Fruit fly (Drosophila melanogaster) whole organism, embryonic: ENCODE results near the gene CG5188.

ENCODE experiments used
- B-H2 ChIP-seq: fragments of 200-800 bp; sonication (Bioruptor generic); optimal IDR thresholded peaks from 2 replicates; lab custom pipeline; 2018; ENCODE audit warnings: missing biosample characterization, mild to moderate bottlenecking, missing genetic modification characterization
- Blimp-1 ChIP-seq: fragments of 200-800 bp; sonication (Bioruptor generic); optimal IDR thresholded peaks from 3 replicates; lab custom pipeline; 2018; ENCODE audit warnings: missing biosample characterization, missing genetic modification characterization, mild to moderate bottlenecking, moderate library complexity, missing genetic modification reagents
- CG11398 ChIP-seq: fragments of 200-800 bp; sonication (Bioruptor generic); optimal IDR thresholded peaks from 2 replicates; lab custom pipeline; 2016; ENCODE audit warnings: missing biosample characterization, missing genetic modification characterization
- CG14965 ChIP-seq: fragments of 200-800 bp; sonication (Bioruptor generic); optimal IDR thresholded peaks from 2 replicates; lab custom pipeline; 2016; ENCODE audit warnings: missing biosample characterization, missing genetic modification characterization, borderline replicate concordance
- CG15601 ChIP-seq: fragments of 200-800 bp; sonication (Bioruptor generic); optimal IDR thresholded peaks from 3 replicates; lab custom pipeline; 2019; ENCODE audit warnings: missing biosample characterization, mild to moderate bottlenecking, missing genetic modification characterization, moderate library complexity
- CG15696 ChIP-seq: fragments of 200-800 bp; sonication (Bioruptor generic); optimal IDR thresholded peaks from 2 replicates; lab custom pipeline; 2019; ENCODE audit warnings: missing biosample characterization, mild to moderate bottlenecking, missing genetic modification characterization, moderate library complexity
- CG16815 ChIP-seq: fragments of 200-800 bp; sonication (Bioruptor generic); optimal IDR thresholded peaks from 3 replicates; lab custom pipeline; 2017; ENCODE audit warnings: missing biosample characterization, mild to moderate bottlenecking, missing genetic modification characterization
- CG17912 ChIP-seq: fragments of 200-800 bp; sonication (Bioruptor generic); optimal IDR thresholded peaks from 2 replicates; lab custom pipeline; 2018; ENCODE audit warnings: missing biosample characterization, mild to moderate bottlenecking, missing genetic modification characterization
- CG2199 ChIP-seq: fragments of 200-800 bp; sonication (Bioruptor generic); IDR thresholded peaks from 3 replicates; pipeline ENCODE4 v1.3.6; 2022; ENCODE audit warnings: missing biosample characterization, missing genetic modification characterization
- CG30020 ChIP-seq: fragments of 200-800 bp; optimal IDR thresholded peaks from 2 replicates; lab custom pipeline; 2019; ENCODE audit warnings: missing biosample characterization, mild to moderate bottlenecking, missing genetic modification characterization, moderate library complexity
- CG3163 ChIP-seq: fragments of 200-800 bp; sonication (Bioruptor generic); optimal IDR thresholded peaks from 3 replicates; lab custom pipeline; 2016; ENCODE audit warnings: missing biosample characterization, missing genetic modification characterization
- CG4360 ChIP-seq: fragments of 200-800 bp; sonication (Bioruptor generic); IDR thresholded peaks from 2 replicates; pipeline ENCODE4 v1.3.6; 2022; ENCODE audit warnings: missing biosample characterization, missing genetic modification characterization
- CG5180 ChIP-seq: fragments of 200-800 bp; sonication (Bioruptor generic); optimal IDR thresholded peaks from 3 replicates; lab custom pipeline; 2017; ENCODE audit warnings: missing biosample characterization, missing genetic modification characterization, mild to moderate bottlenecking, moderate library complexity, missing genetic modification reagents
- CG6791 ChIP-seq: fragments of 200-800 bp; sonication (Bioruptor generic); IDR thresholded peaks from 3 replicates; pipeline ENCODE4 v1.3.6; 2022; ENCODE audit warnings: missing biosample characterization, missing genetic modification characterization; ENCODE audit not compliant: partially characterized antibody
- CG6813 ChIP-seq: fragments of 200-800 bp; sonication (Bioruptor generic); optimal IDR thresholded peaks from 2 replicates; lab custom pipeline; 2017; ENCODE audit warnings: missing biosample characterization, missing genetic modification characterization, mild to moderate bottlenecking, moderate library complexity, missing genetic modification reagents
- CG8290 ChIP-seq, 3 experiments: fragments of 200-800 bp; sonication (Bioruptor generic); optimal IDR thresholded peaks; 2 replicates each; lab custom pipeline; 2016 to 2019; ENCODE audit warnings: missing biosample characterization in 3 of 3, missing genetic modification characterization in 3 of 3, mild to moderate bottlenecking in 2 of 3, moderate library complexity in 1 of 3
- Fer1 ChIP-seq: fragments of 200-800 bp; sonication (Bioruptor generic); optimal IDR thresholded peaks from 2 replicates; lab custom pipeline; 2017; ENCODE audit warnings: missing biosample characterization, mild to moderate bottlenecking, missing genetic modification characterization
- HLH54F ChIP-seq: fragments of 200-800 bp; sonication (Bioruptor generic); optimal IDR thresholded peaks from 3 replicates; lab custom pipeline; 2016; ENCODE audit warnings: missing biosample characterization, missing genetic modification characterization
- Kr ChIP-seq: fragments of 200-800 bp; sonication (Bioruptor generic); optimal IDR thresholded peaks from 2 replicates; lab custom pipeline; 2017; ENCODE audit warnings: missing biosample characterization, mild to moderate bottlenecking, missing genetic modification characterization
- Lhr ChIP-seq: fragments of 200-800 bp; sonication (Bioruptor generic); optimal IDR thresholded peaks from 3 replicates; lab custom pipeline; 2017; ENCODE audit warnings: mild to moderate bottlenecking, missing biosample characterization, missing genetic modification reagents, missing genetic modification characterization
- Nf-YC ChIP-seq: fragments of 200-800 bp; optimal IDR thresholded peaks from 3 replicates; lab custom pipeline; 2019; ENCODE audit warnings: missing biosample characterization, mild to moderate bottlenecking, missing genetic modification characterization, moderate library complexity
- Oli ChIP-seq: fragments of 200-800 bp; sonication (Bioruptor generic); optimal IDR thresholded peaks from 2 replicates; lab custom pipeline; 2018; ENCODE audit warnings: missing biosample characterization, mild to moderate bottlenecking, missing genetic modification characterization, moderate library complexity
- Stat92E ChIP-seq, 3 experiments: fragments of >200 bp in 2 of 3; fragments of 200-800 bp in 1 of 3; sonication (Bioruptor generic) in 1 of 3; optimal IDR thresholded peaks; 2 replicates each; lab custom pipeline; 2017 to 2019; ENCODE audit warnings: missing biosample characterization in 3 of 3, missing genetic modification characterization in 3 of 3, mild to moderate bottlenecking in 1 of 3, moderate library complexity in 1 of 3
- TFAM ChIP-seq: fragments of 200-800 bp; sonication (Bioruptor generic); optimal IDR thresholded peaks from 2 replicates; lab custom pipeline; 2017; ENCODE audit warnings: missing biosample characterization, missing genetic modification characterization, inconsistent platforms
- Xbp1 ChIP-seq: fragments of 200-800 bp; sonication (Bioruptor generic); optimal IDR thresholded peaks from 3 replicates; lab custom pipeline; 2016; ENCODE audit warnings: missing biosample characterization, mild to moderate bottlenecking, missing genetic modification characterization
- YL-1 ChIP-seq: fragments of 200-800 bp; sonication (Bioruptor generic); optimal IDR thresholded peaks from 3 replicates; lab custom pipeline; 2017; ENCODE audit warnings: missing biosample characterization, mild to moderate bottlenecking, missing genetic modification characterization
- bigmax ChIP-seq: fragments of 200-800 bp; sonication (Bioruptor generic); optimal IDR thresholded peaks from 2 replicates; lab custom pipeline; 2018; ENCODE audit warnings: missing biosample characterization, mild to moderate bottlenecking, missing genetic modification characterization
- chn ChIP-seq: fragments of 200-800 bp; sonication (Bioruptor generic); optimal IDR thresholded peaks from 2 replicates; lab custom pipeline; 2016; ENCODE audit warnings: missing biosample characterization, missing genetic modification characterization
- crp ChIP-seq, 2 experiments: fragments of 200-800 bp; sonication (Bioruptor generic); optimal IDR thresholded peaks; 2 replicates in 1 of 2; 3 replicates in 1 of 2; lab custom pipeline; 2017; ENCODE audit warnings: missing biosample characterization in 2 of 2, missing genetic modification characterization in 2 of 2, mild to moderate bottlenecking in 1 of 2, moderate library complexity in 1 of 2
- dm ChIP-seq: fragments of 200-800 bp; sonication (Bioruptor generic); optimal IDR thresholded peaks from 3 replicates; lab custom pipeline; 2016; ENCODE audit warnings: missing biosample characterization, missing genetic modification characterization
- esg ChIP-seq: fragments of 200-800 bp; sonication (Bioruptor generic); conservative IDR thresholded peaks from 2 replicates; pipeline ENCODE4 v1.3.6; 2022; ENCODE audit warnings: missing biosample characterization, missing genetic modification characterization
- eyg ChIP-seq: fragments of 200-800 bp; sonication (Bioruptor generic); optimal IDR thresholded peaks from 3 replicates; lab custom pipeline; 2016; ENCODE audit warnings: missing biosample characterization, missing genetic modification characterization
- gce ChIP-seq: fragments of 200-800 bp; sonication (Bioruptor generic); IDR thresholded peaks from 3 replicates; pipeline ENCODE4 v1.3.6; 2022; ENCODE audit warnings: missing biosample characterization, missing genetic modification characterization
- gem ChIP-seq: fragments of 200-800 bp; sonication (Bioruptor generic); optimal IDR thresholded peaks from 2 replicates; lab custom pipeline; 2019; ENCODE audit warnings: missing biosample characterization, mild to moderate bottlenecking, missing genetic modification characterization, moderate library complexity
- gsb ChIP-seq: fragments of 200-800 bp; sonication (Bioruptor generic); IDR thresholded peaks from 2 replicates; pipeline ENCODE4 v1.3.6; 2022; ENCODE audit warnings: missing biosample characterization, missing genetic modification characterization
- mam ChIP-seq: fragments of 200-800 bp; sonication (Bioruptor generic); optimal IDR thresholded peaks from 3 replicates; lab custom pipeline; 2016; ENCODE audit warnings: missing biosample characterization, missing genetic modification characterization
- onecut ChIP-seq: fragments of 200-800 bp; sonication (Bioruptor generic); IDR thresholded peaks from 2 replicates; pipeline ENCODE4 v1.3.6; 2022; ENCODE audit warnings: missing biosample characterization, missing genetic modification characterization
- org-1 ChIP-seq: fragments of 200-800 bp; sonication (Bioruptor generic); optimal IDR thresholded peaks from 2 replicates; lab custom pipeline; 2017; ENCODE audit warnings: missing biosample characterization, missing genetic modification characterization
- otp ChIP-seq: fragments of 200-800 bp; sonication (Bioruptor generic); IDR thresholded peaks from 3 replicates; pipeline ENCODE4, ENCODE4 v1.3.6; 2022; ENCODE audit warnings: missing biosample characterization, missing genetic modification characterization
- p53 ChIP-seq: fragments of 200-800 bp; sonication (Bioruptor generic); optimal IDR thresholded peaks from 2 replicates; lab custom pipeline; 2016; ENCODE audit warnings: missing biosample characterization, missing genetic modification characterization
- sens-2 ChIP-seq: fragments of 200-800 bp; sonication (Bioruptor generic); IDR thresholded peaks from 2 replicates; pipeline ENCODE4 v1.3.6; 2022; ENCODE audit warnings: missing biosample characterization, missing genetic modification characterization
- sna ChIP-seq: fragments of 200-800 bp; sonication (Bioruptor generic); IDR thresholded peaks from 2 replicates; pipeline ENCODE4 v1.3.6; 2022; ENCODE audit warnings: missing biosample characterization, missing genetic modification characterization; ENCODE audit not compliant: partially characterized antibody
- ssp ChIP-seq: fragments of 200-800 bp; sonication (Bioruptor generic); IDR thresholded peaks from 2 replicates; pipeline ENCODE4 v1.3.6; 2022; ENCODE audit warnings: missing biosample characterization, missing genetic modification characterization
- stwl ChIP-seq: fragments of 200-800 bp; sonication (Bioruptor generic); optimal IDR thresholded peaks from 3 replicates; lab custom pipeline; 2018; ENCODE audit warnings: missing biosample characterization, mild to moderate bottlenecking, missing genetic modification characterization, moderate library complexity
- tap ChIP-seq: fragments of 200-800 bp; optimal IDR thresholded peaks from 3 replicates; lab custom pipeline; 2019; ENCODE audit warnings: missing biosample characterization, mild to moderate bottlenecking, missing genetic modification characterization, moderate library complexity
- tin ChIP-seq: fragments of 200-800 bp; sonication (Bioruptor generic); optimal IDR thresholded peaks from 3 replicates; lab custom pipeline; 2016; ENCODE audit warnings: missing biosample characterization, missing genetic modification characterization
- tll ChIP-seq, 2 experiments: fragments of 200-800 bp in 1 of 2; fragments of >200 bp in 1 of 2; sonication (Bioruptor generic) in 1 of 2; optimal IDR thresholded peaks; 2 replicates each; lab custom pipeline; 2017 to 2019; ENCODE audit warnings: missing biosample characterization in 2 of 2, missing genetic modification characterization in 2 of 2, mild to moderate bottlenecking in 1 of 2, moderate library complexity in 1 of 2
- wdn ChIP-seq: fragments of 200-800 bp; sonication (Bioruptor generic); IDR thresholded peaks from 2 replicates; pipeline ENCODE4 v1.3.6; 2022; ENCODE audit warnings: missing biosample characterization, missing genetic modification characterization
- yki ChIP-seq: fragments of >200 bp; optimal IDR thresholded peaks from 3 replicates; lab custom pipeline; 2018

The CG5188 gene

DNA sequence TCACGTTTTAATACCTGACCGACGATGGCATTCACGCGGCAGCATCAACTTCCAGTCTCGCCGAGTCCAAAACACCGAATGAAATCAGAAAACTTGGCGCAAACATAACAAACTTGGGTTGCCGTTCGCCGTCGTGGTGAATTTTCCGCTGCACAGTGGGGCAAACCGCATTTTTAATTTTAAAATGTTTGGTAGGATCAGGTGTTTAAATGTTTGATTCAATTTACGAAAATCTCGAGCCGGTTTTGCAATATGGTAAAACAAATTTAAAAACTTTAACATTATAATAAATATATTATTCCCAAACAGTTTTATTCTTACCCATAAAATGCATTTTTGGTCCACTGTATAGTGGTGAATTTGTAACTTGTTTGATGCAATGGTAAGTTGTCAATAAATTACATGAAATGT is 45.6 kb downstream of the CG5188 start, which contains the start of gene RluA-1 (continued):
- TF ChIP-seq CG2199 (GFP tag; lab: Robert Waterston, UW) (peak; percentile 100), CG6813 (GFP tag; lab: Kevin White, UChicago) (peak; percentile 99), CG11398 (GFP tag; lab: Kevin White, UChicago) (peak; percentile 87), CG15601 (peak; percentile 99), CG8290 (GFP tag; optimal IDR thresholded peaks at IDR 0.05; lab: Kevin White, UChicago) (peak; percentile 95), CG8290 (tag; optimal IDR thresholded peaks at IDR 0.05; lab: Kevin White, UChicago) (peak; percentile 95 to 98), gem (tag; lab: Kevin White, UChicago) (peak; percentile 100), tap (peak; percentile 99), sna (GFP tag; lab: Robert Waterston, UW) (0 out of 2 replicates have a peak, but pooled peaks have one; percentile 32), org-1 (GFP tag; lab: Kevin White, UChicago) (peak; percentile 99), bigmax (GFP tag; lab: Kevin White, UChicago) (peak; percentile 80), CG6791 (GFP tag; lab: Robert Waterston, UW) (0 out of 3 replicates have a peak, but pooled peaks have one; percentile 20), CG17912 (peak; percentile 98), yki (lab: Kevin White, UChicago) (no peak), esg (GFP tag; lab: Robert Waterston, UW) (peak; percentile 98), crp (GFP tag; optimal IDR thresholded peaks at IDR 0.05; lab: Kevin White, UChicago) (peak; percentile 29 to 75), dm (peak; percentile 85), onecut (GFP tag; lab: Robert Waterston, UW) (peak; percentile 94), CG16815 (GFP tag; lab: Kevin White, UChicago) (peak; percentile 98), wdn (GFP tag; lab: Robert Waterston, UW) (peak; percentile 99), B-H2 (peak; percentile 96), CG5180 (GFP tag; lab: Kevin White, UChicago) (peak; percentile 96), Stat92E (GFP tag; optimal IDR thresholded peaks at IDR 0.05; lab: Kevin White, UChicago) (peak in 1 of 3 experiments; percentile 98), tll (GFP tag; optimal IDR thresholded peaks at IDR 0.05; lab: Kevin White, UChicago) (peak in 1 of 2 experiments; percentile 85), tin (GFP tag; lab: Kevin White, UChicago) (peak; percentile 99), YL-1 (peak; percentile 97), ssp (GFP tag; lab: Robert Waterston, UW) (peak; percentile 95), mam (peak; percentile 61), CG3163 (GFP tag; lab: Kevin White, UChicago) (peak; percentile 76), eyg (GFP tag; lab: Kevin White, UChicago) (peak; percentile 79), stwl (tag; lab: Kevin White, UChicago) (peak; percentile 98), Nf-YC (tag; lab: Kevin White, UChicago) (peak; percentile 93), otp (GFP tag; lab: Robert Waterston, UW) (peak; percentile 99), gce (GFP tag; lab: Robert Waterston, UW) (peak; percentile 100), sens-2 (peak; percentile 98), p53 (GFP tag; lab: Kevin White, UChicago) (peak; percentile 64), gsb (GFP tag; lab: Robert Waterston, UW) (peak; percentile 99), CG30020 (tag; lab: Kevin White, UChicago) (peak; percentile 89), Xbp1 (GFP tag; lab: Kevin White, UChicago) (peak; percentile 99), Oli (tag; lab: Kevin White, UChicago) (peak; percentile 100), CG4360 (GFP tag; lab: Robert Waterston, UW) (peak; percentile 94), CG15696 (peak; percentile 99), HLH54F (GFP tag; lab: Kevin White, UChicago) (peak; percentile 92), chn (GFP tag; lab: Kevin White, UChicago) (peak; percentile 98), Lhr (peak; percentile 98), TFAM (GFP tag; lab: Kevin White, UChicago) (peak; percentile 95), Blimp-1 (GFP tag; lab: Kevin White, UChicago) (peak; percentile 99), Kr (GFP tag; lab: Kevin White, UChicago) (peak; percentile 92), CG14965 (GFP tag; lab: Kevin White, UChicago) (peak; percentile 69), Fer1 (GFP tag; lab: Kevin White, UChicago) (peak; percentile 99)
